1 worm cellular context compared by ENCODE assay signal in the genomic region with DNA sequence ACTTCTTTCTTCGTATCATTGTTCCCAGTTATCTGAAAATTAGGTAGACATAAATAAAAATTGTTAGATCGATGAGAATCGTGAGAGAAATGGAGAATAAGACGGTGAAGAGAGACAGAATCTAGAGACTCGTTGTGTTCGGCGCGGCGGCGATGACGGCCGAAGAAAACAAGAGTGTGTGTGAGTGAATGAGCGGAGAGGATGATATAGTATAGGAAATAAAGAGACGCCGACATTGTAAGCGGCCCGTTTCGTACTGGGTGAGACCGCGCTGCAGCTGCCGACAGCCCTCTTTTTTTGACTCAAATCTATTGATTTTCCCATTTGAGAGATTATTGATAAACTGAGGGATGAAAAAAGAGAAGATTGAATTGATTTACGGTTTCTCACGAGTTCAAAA.
TF ChIP-seq lines count a peak whose summit lies in the region.

A gene (minus strand): TSS at position 32 of the 400 bp plus-strand sequence.

TF ChIP-seq in whole organism, L1 larva, 84 proteins besides CTCF, POLR2A, EP300 and RAD21 (continued from another document):
- TF ChIP-seq nhr-20 (tag; optimal IDR thresholded peaks at IDR 0.05; lab: Kevin White, UChicago) (peak; percentile 38), sptf-1 (tag; optimal IDR thresholded peaks at IDR 0.05; lab: Kevin White, UChicago) (no peak), ceh-8 (GFP tag; optimal IDR thresholded peaks at IDR 0.05; lab: Kevin White, UChicago) (no peak), sox-4 (tag; optimal IDR thresholded peaks at IDR 0.05; lab: Kevin White, UChicago) (no peak), mep-1 (tag; optimal IDR thresholded peaks at IDR 0.05; lab: Kevin White, UChicago) (peak; percentile 35), elt-3 (tag; optimal IDR thresholded peaks at IDR 0.05; lab: Kevin White, UChicago) (no peak), dsc-1 (tag; optimal IDR thresholded peaks at IDR 0.05; lab: Kevin White, UChicago) (no peak), mdl-1 (tag; optimal IDR thresholded peaks at IDR 0.05; lab: Kevin White, UChicago) (peak in 1 of 2 experiments; percentile 3), tlp-1 (tag; optimal IDR thresholded peaks at IDR 0.05; lab: Kevin White, UChicago) (no peak), lin-35 (GFP tag; optimal IDR thresholded peaks at IDR 0.05; lab: Kevin White, UChicago) (peak in 1 of 2 experiments; percentile 8), ztf-11 (tag; optimal IDR thresholded peaks at IDR 0.05; lab: Kevin White, UChicago) (no peak), fkh-8 (tag; optimal IDR thresholded peaks at IDR 0.05; lab: Kevin White, UChicago) (peak; percentile 4), zag-1 (tag; optimal IDR thresholded peaks at IDR 0.05; lab: Kevin White, UChicago) (no peak), lin-13 (GFP tag; optimal IDR thresholded peaks at IDR 0.05; lab: Kevin White, UChicago) (no peak), nhr-12 (tag; optimal IDR thresholded peaks at IDR 0.05; lab: Kevin White, UChicago) (no peak), rnt-1 (tag; optimal IDR thresholded peaks at IDR 0.05; lab: Kevin White, UChicago) (peak; percentile 43), irx-1 (tag; optimal IDR thresholded peaks at IDR 0.05; lab: Kevin White, UChicago) (no peak), lin-14 (GFP tag; optimal IDR thresholded peaks at IDR 0.05; lab: Kevin White, UChicago) (peak; percentile 80), nhr-11 (tag; optimal IDR thresholded peaks at IDR 0.05; lab: Kevin White, UChicago) (peak; percentile 16), efl-1 (optimal IDR thresholded peaks at IDR 0.05; lab: Kevin White, UChicago) (peak in 1 of 2 experiments; percentile 16), efl-1 (GFP tag; optimal IDR thresholded peaks at IDR 0.05 in 1 of 2; lab: Kevin White, UChicago) (peak in 1 of 2 experiments; percentile 73), C16A3.4 (tag; optimal IDR thresholded peaks at IDR 0.05; lab: Kevin White, UChicago) (no peak)
